Fruit fly (Drosophila melanogaster): ENCODE results near the gene Ufsp2.

dm6 chr3L:15597037-15597785 is 20.8 kb downstream of the Ufsp2 start:
- no peak for TF ChIP-seq CTCF (optimal IDR thresholded peaks at IDR 0.05)
- TF ChIP-seq CG8478 (optimal IDR thresholded peaks at IDR 0.05): no peak

All from S2 (cell line).